Fruit fly (Drosophila melanogaster) whole organism, wandering third instar larva: ENCODE results near the gene ovo.
A peak's percentile ranks its signal among the peaks of the same experiment; 100 is the strongest.

Experiments used
- Abd-B ChIP-seq: fragments of >200 bp; optimal IDR thresholded peaks from 2 replicates; lab custom pipeline; 2017; ENCODE audit warnings: missing biosample characterization, missing genetic modification characterization
- CG32264 ChIP-seq: fragments of 200-800 bp; sonication (Bioruptor generic); optimal IDR thresholded peaks from 2 replicates; lab custom pipeline; 2016; ENCODE audit warnings: missing biosample characterization, missing genetic modification characterization
- CG9705 ChIP-seq: fragments of 200-800 bp; sonication (Bioruptor generic); optimal IDR thresholded peaks from 2 replicates; lab custom pipeline; 2018; ENCODE audit warnings: missing biosample characterization, mild to moderate bottlenecking, missing genetic modification characterization
- CrebA ChIP-seq: fragments of 200-800 bp; sonication (Bioruptor generic); optimal IDR thresholded peaks from 2 replicates; lab custom pipeline; 2016; ENCODE audit warnings: missing biosample characterization, mild to moderate bottlenecking, missing genetic modification characterization, borderline replicate concordance
- Dfd ChIP-seq: fragments of >200 bp; optimal IDR thresholded peaks from 2 replicates; lab custom pipeline; 2017; ENCODE audit warnings: missing biosample characterization, missing genetic modification characterization
- Dif ChIP-seq: fragments of 200-275, 200-300 bp; sonication (Bioruptor generic); optimal IDR thresholded peaks from 2 replicates; lab custom pipeline; 2018; ENCODE audit warnings: missing biosample characterization, missing genetic modification characterization; ENCODE audit not compliant: partially characterized antibody
- GATAd ChIP-seq: sonication (Bioruptor generic); optimal IDR thresholded peaks from 2 replicates; lab custom pipeline; 2016; ENCODE audit warnings: missing biosample characterization, missing genetic modification characterization
- HLH106 ChIP-seq: fragments of 200-800 bp; optimal IDR thresholded peaks from 3 replicates; lab custom pipeline; 2019; ENCODE audit warnings: missing biosample characterization, mild to moderate bottlenecking, missing genetic modification characterization, moderate library complexity
- Hnf4 ChIP-seq: fragments of 200-800 bp; sonication (Bioruptor generic); optimal IDR thresholded peaks from 2 replicates; lab custom pipeline; 2016; ENCODE audit warnings: missing biosample characterization, mild to moderate bottlenecking, missing genetic modification characterization
- Hr78 ChIP-seq: fragments of >200 bp; optimal IDR thresholded peaks from 2 replicates; lab custom pipeline; 2017; ENCODE audit warnings: missing biosample characterization, missing genetic modification characterization
- Hr83 ChIP-seq: fragments of 200-300 bp; sonication (Bioruptor generic); optimal IDR thresholded peaks from 2 replicates; lab custom pipeline; 2016; ENCODE audit warnings: missing biosample characterization, mild to moderate bottlenecking, missing genetic modification characterization, moderate library complexity; ENCODE audit not compliant: poor library complexity, severe bottlenecking
- Jra ChIP-seq: sonication (Bioruptor generic); optimal IDR thresholded peaks from 2 replicates; lab custom pipeline; 2016; ENCODE audit warnings: missing biosample characterization, missing genetic modification characterization
- Mio ChIP-seq: sonication (Bioruptor generic); optimal IDR thresholded peaks from 2 replicates; lab custom pipeline; 2016; ENCODE audit warnings: missing biosample characterization, missing genetic modification characterization
- Myc ChIP-seq: fragments of >200 bp; optimal IDR thresholded peaks from 2 replicates; lab custom pipeline; 2017
- N ChIP-seq: fragments of >200 bp; optimal IDR thresholded peaks from 2 replicates; lab custom pipeline; 2018; ENCODE audit warnings: missing biosample characterization, missing external identifiers, missing genetic modification characterization
- OdsH ChIP-seq: fragments of 200-800 bp; sonication (Bioruptor generic); optimal IDR thresholded peaks from 2 replicates; lab custom pipeline; 2016; ENCODE audit warnings: missing biosample characterization, mild to moderate bottlenecking, missing genetic modification characterization
- Rel ChIP-seq, 2 experiments: fragments of 200-800 bp; sonication (Bioruptor generic) in 1 of 2; optimal IDR thresholded peaks; 2 replicates in 1 of 2; 3 replicates in 1 of 2; lab custom pipeline; 2016 to 2019; ENCODE audit warnings: mild to moderate bottlenecking in 2 of 2, missing biosample characterization in 2 of 2, missing genetic modification characterization in 2 of 2, moderate library complexity in 1 of 2
- Sp1 ChIP-seq: fragments of 200-800 bp; sonication (Bioruptor generic); optimal IDR thresholded peaks from 3 replicates; lab custom pipeline; 2019; ENCODE audit warnings: missing biosample characterization, mild to moderate bottlenecking, missing genetic modification characterization, moderate library complexity
- Vsx2 ChIP-seq: fragments of 200-300, 225-300 bp; sonication (Bioruptor generic); optimal IDR thresholded peaks from 2 replicates; lab custom pipeline; 2018; ENCODE audit warnings: missing biosample characterization, missing genetic modification characterization; ENCODE audit not compliant: partially characterized antibody
- br ChIP-seq: fragments of 200-800 bp; sonication (Bioruptor generic); optimal IDR thresholded peaks from 2 replicates; lab custom pipeline; 2016; ENCODE audit warnings: missing biosample characterization, missing genetic modification characterization
- brk ChIP-seq: fragments of 200-800 bp; sonication (Bioruptor generic); optimal IDR thresholded peaks from 2 replicates; lab custom pipeline; 2016; ENCODE audit warnings: missing biosample characterization, mild to moderate bottlenecking, missing genetic modification characterization
- dl ChIP-seq, 2 experiments: fragments of 175-275, 200-275 bp in 1 of 2; fragments of 200-275 bp in 1 of 2; sonication (Bioruptor generic); optimal IDR thresholded peaks; lab custom pipeline; 2018; ENCODE audit warnings: mild to moderate bottlenecking in 2 of 2, missing biosample characterization in 2 of 2, missing genetic modification characterization in 2 of 2, moderate library complexity in 2 of 2; ENCODE audit not compliant: partially characterized antibody in 2 of 2, insufficient read depth in 1 of 2
- dmrt93B ChIP-seq: fragments of 200-800 bp; sonication (Bioruptor generic); optimal IDR thresholded peaks from 2 replicates; lab custom pipeline; 2018; ENCODE audit warnings: missing biosample characterization, mild to moderate bottlenecking, missing genetic modification characterization
- dsf ChIP-seq: sonication (Bioruptor generic); optimal IDR thresholded peaks from 2 replicates; lab custom pipeline; 2016; ENCODE audit warnings: missing biosample characterization, missing genetic modification characterization, borderline replicate concordance
- ey ChIP-seq: fragments of 200-800 bp; sonication (Bioruptor generic); optimal IDR thresholded peaks from 2 replicates; lab custom pipeline; 2016; ENCODE audit warnings: missing biosample characterization, missing genetic modification characterization
- foxo ChIP-seq, 2 experiments: fragments of 200-800 bp; sonication (Bioruptor generic); optimal IDR thresholded peaks; 2 replicates in 1 of 2; 3 replicates in 1 of 2; lab custom pipeline; 2016 to 2017; ENCODE audit warnings: missing biosample characterization in 2 of 2, missing genetic modification characterization in 2 of 2
- fru ChIP-seq: fragments of 200-800 bp; sonication (Bioruptor generic); optimal IDR thresholded peaks from 3 replicates; lab custom pipeline; 2016; ENCODE audit warnings: missing biosample characterization, mild to moderate bottlenecking, missing genetic modification characterization
- h ChIP-seq: fragments of 200-800 bp; sonication (Bioruptor generic); optimal IDR thresholded peaks from 3 replicates; lab custom pipeline; 2016; ENCODE audit warnings: missing biosample characterization, mild to moderate bottlenecking, missing genetic modification characterization
- jim ChIP-seq: fragments of 175-275, 200-325 bp; sonication (Bioruptor generic); optimal IDR thresholded peaks from 2 replicates; lab custom pipeline; 2016; ENCODE audit warnings: missing biosample characterization, mild to moderate bottlenecking, missing genetic modification characterization
- lola ChIP-seq: fragments of >200 bp; optimal IDR thresholded peaks from 2 replicates; lab custom pipeline; 2017; ENCODE audit warnings: missing biosample characterization, missing genetic modification characterization
- pan ChIP-seq: fragments of >200 bp; optimal IDR thresholded peaks from 2 replicates; lab custom pipeline; 2017
- psq ChIP-seq: fragments of 200-800 bp; sonication (Bioruptor generic); optimal IDR thresholded peaks from 3 replicates; lab custom pipeline; 2017; ENCODE audit warnings: missing biosample characterization, mild to moderate bottlenecking, missing genetic modification characterization, moderate library complexity
- rgr ChIP-seq: fragments of 200-800 bp; sonication (Bioruptor generic); optimal IDR thresholded peaks from 3 replicates; lab custom pipeline; 2016; ENCODE audit warnings: missing biosample characterization, mild to moderate bottlenecking, missing genetic modification characterization
- sage ChIP-seq: fragments of 200-800 bp; sonication (Bioruptor generic); optimal IDR thresholded peaks from 2 replicates; lab custom pipeline; 2016; ENCODE audit warnings: missing biosample characterization, mild to moderate bottlenecking, missing genetic modification characterization
- sv ChIP-seq: fragments of 200-800 bp; sonication (Bioruptor generic); optimal IDR thresholded peaks from 3 replicates; lab custom pipeline; 2016; ENCODE audit warnings: missing biosample characterization, missing genetic modification characterization
- tai ChIP-seq: sonication (Bioruptor generic); optimal IDR thresholded peaks from 2 replicates; lab custom pipeline; 2016; ENCODE audit warnings: missing biosample characterization, missing genetic modification characterization
- usp ChIP-seq: fragments of >200 bp; optimal IDR thresholded peaks from 2 replicates; lab custom pipeline; 2017; ENCODE audit warnings: missing biosample characterization, missing genetic modification characterization
- woc ChIP-seq: sonication (Bioruptor generic); optimal IDR thresholded peaks from 2 replicates; lab custom pipeline; 2016; ENCODE audit warnings: missing biosample characterization, mild to moderate bottlenecking, missing genetic modification characterization

The ovo gene

DNA sequence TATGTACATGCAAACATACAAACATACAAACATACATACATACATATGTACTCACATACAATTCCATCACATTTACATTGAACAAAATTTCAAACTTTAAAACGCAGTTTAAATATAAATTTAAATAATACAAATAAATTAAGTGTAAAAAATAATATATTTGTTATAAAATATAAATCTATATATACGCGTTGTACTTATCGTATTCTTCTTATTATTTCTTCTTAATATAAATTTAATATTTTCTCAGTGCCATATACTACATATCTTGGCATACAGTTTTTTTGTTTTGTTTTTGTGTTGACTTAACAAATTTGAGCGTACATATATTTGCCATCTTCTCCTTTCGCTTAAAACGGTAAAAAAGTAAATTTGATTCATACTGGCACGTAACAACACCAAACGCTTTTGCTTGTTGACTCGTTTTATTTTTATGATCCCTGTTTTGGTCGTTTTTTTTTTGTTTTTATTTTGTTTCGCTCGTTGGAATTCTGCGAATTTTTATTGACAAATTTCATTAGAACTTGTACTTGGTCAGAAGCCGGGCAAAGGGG lies 17.9 kb upstream of the ovo start:
- TF ChIP-seq fru (peak; percentile 14), foxo (GFP tag; optimal IDR thresholded peaks at IDR 0.05; lab: Kevin White, UChicago) (peak in 1 of 2 experiments; percentile 36), Rel (GFP tag; optimal IDR thresholded peaks at IDR 0.05; lab: Kevin White, UChicago) (no peak), Rel (tag; optimal IDR thresholded peaks at IDR 0.05; lab: Kevin White, UChicago) (no peak), OdsH (GFP tag; lab: Kevin White, UChicago) (peak; percentile 11), HLH106 (tag; lab: Kevin White, UChicago) (peak; percentile 60), psq (GFP tag; lab: Kevin White, UChicago) (peak; percentile 26), pan (lab: Kevin White, UChicago) (no peak), Sp1 (GFP tag; lab: Kevin White, UChicago) (peak; percentile 55)
- TF ChIP-seq, all 38 proteins: peak for 6

- TF ChIP-seq pan (lab: Kevin White, UChicago) = no peak
- TF ChIP-seq CG32264 = no peak
- TF ChIP-seq usp (GFP tag; lab: Kevin White, UChicago) = no peak
- TF ChIP-seq sv (GFP tag; lab: Kevin White, UChicago) = no peak
- TF ChIP-seq Jra (GFP tag; lab: Kevin White, UChicago) = no peak
- TF ChIP-seq fru = peak; percentile 37
- peak; percentile 18 for TF ChIP-seq brk (GFP tag; lab: Kevin White, UChicago)
- TF ChIP-seq Rel (GFP tag; optimal IDR thresholded peaks at IDR 0.05; lab: Kevin White, UChicago) = no peak
- TF ChIP-seq Rel (tag; optimal IDR thresholded peaks at IDR 0.05; lab: Kevin White, UChicago) = no peak
- TF ChIP-seq Myc (lab: Kevin White, UChicago) = no peak
- no peak for TF ChIP-seq dsf (GFP tag; lab: Kevin White, UChicago)
- TF ChIP-seq dmrt93B (GFP tag; lab: Kevin White, UChicago) = no peak
- TF ChIP-seq sage (GFP tag; lab: Kevin White, UChicago) = peak; percentile 31
- no peak for TF ChIP-seq Sp1 (GFP tag; lab: Kevin White, UChicago)
- TF ChIP-seq rgr (GFP tag; lab: Kevin White, UChicago) = peak; percentile 44
- no peak for TF ChIP-seq CG9705
- TF ChIP-seq foxo (GFP tag; optimal IDR thresholded peaks at IDR 0.05; lab: Kevin White, UChicago) = peak in 1 of 2 experiments; percentile 53
- peak; percentile 50 for TF ChIP-seq h (GFP tag; lab: Kevin White, UChicago)
- TF ChIP-seq tai (GFP tag; lab: Kevin White, UChicago) = no peak
- no peak for TF ChIP-seq Dif (GFP tag; lab: Kevin White, UChicago)
- TF ChIP-seq OdsH (GFP tag; lab: Kevin White, UChicago) = peak; percentile 42
- TF ChIP-seq ey = peak; percentile 29
- no peak for TF ChIP-seq lola (GFP tag; lab: Kevin White, UChicago)
- TF ChIP-seq N (GFP tag; lab: Kevin White, UChicago) = no peak
- peak; percentile 4 for TF ChIP-seq Hnf4
- no peak for TF ChIP-seq CrebA
- no peak for TF ChIP-seq Hr78 (GFP tag; lab: Kevin White, UChicago)
- TF ChIP-seq psq (GFP tag; lab: Kevin White, UChicago) = peak; percentile 8
- TF ChIP-seq br (GFP tag; lab: Kevin White, UChicago) = no peak
- no peak for TF ChIP-seq Hr83
- TF ChIP-seq jim = no peak
- TF ChIP-seq Dfd (GFP tag; lab: Kevin White, UChicago) = no peak
- no peak for TF ChIP-seq GATAd (GFP tag; lab: Kevin White, UChicago)
- TF ChIP-seq Vsx2 = no peak
- no peak for TF ChIP-seq woc (GFP tag; lab: Kevin White, UChicago)
- no peak for TF ChIP-seq Mio (GFP tag; lab: Kevin White, UChicago)
- peak; percentile 19 for TF ChIP-seq HLH106 (tag; lab: Kevin White, UChicago)
- no peak for TF ChIP-seq Abd-B (GFP tag; lab: Kevin White, UChicago)
- TF ChIP-seq dl (GFP tag; optimal IDR thresholded peaks at IDR 0.05; lab: Kevin White, UChicago; ENCODE audit: insufficient read depth in 1 of 2, partially characterized antibody in 2 of 2) = no peak
Observed at dm6 chrX:5031297-5031696, 16.8 kb upstream of the ovo start.
